Worm (Caenorhabditis elegans) whole organism, early embryonic: ENCODE measurements around the gene F32D1.3.

Experiments used
- B0310.2 ChIP-seq: sonication (generic microtip); optimal IDR thresholded peaks from 2 replicates; lab custom pipeline; 2016; ENCODE audit warnings: mild to moderate bottlenecking, missing genetic modification characterization, missing compliant biosample characterization
- F13C5.2 ChIP-seq: sonication (generic microtip); optimal IDR thresholded peaks from 2 replicates; lab custom pipeline; 2017; ENCODE audit warnings: mild to moderate bottlenecking, missing genetic modification characterization, inconsistent platforms, missing compliant biosample characterization
- ama-1 ChIP-seq: fragments of 150-350 bp; optimal IDR thresholded peaks from 2 replicates; lab custom pipeline; 2014
- ceh-13 ChIP-seq: fragments of 200-800 bp; sonication (Bioruptor generic); optimal IDR thresholded peaks from 2 replicates; lab custom pipeline; 2018; ENCODE audit warnings: mild to moderate bottlenecking, missing genetic modification characterization, missing compliant biosample characterization
- ceh-36 ChIP-seq: sonication (generic microtip); optimal IDR thresholded peaks from 2 replicates; lab custom pipeline; 2016; ENCODE audit warnings: missing genetic modification characterization, inconsistent platforms, missing compliant biosample characterization
- ets-7 ChIP-seq: sonication (generic microtip); optimal IDR thresholded peaks from 2 replicates; lab custom pipeline; 2016; ENCODE audit warnings: missing genotype, missing genetic modification characterization, missing compliant biosample characterization
- flt-1 ChIP-seq: fragments of 200-800 bp; sonication (Bioruptor generic); IDR thresholded peaks from 2 replicates; pipeline ENCODE4 v1.3.6; 2022; ENCODE audit warnings: missing genetic modification characterization, missing compliant biosample characterization
- hmbx-1 ChIP-seq: sonication (generic microtip); optimal IDR thresholded peaks from 2 replicates; lab custom pipeline; 2016; ENCODE audit warnings: mild to moderate bottlenecking, missing genetic modification characterization, missing compliant biosample characterization
- hmg-4 ChIP-seq: fragments of 200-800 bp; sonication (Bioruptor generic); optimal IDR thresholded peaks from 2 replicates; lab custom pipeline; 2018; ENCODE audit warnings: mild to moderate bottlenecking, missing genetic modification characterization, missing compliant biosample characterization
- hnd-1 ChIP-seq: sonication (generic microtip); optimal IDR thresholded peaks from 2 replicates; lab custom pipeline; 2016; ENCODE audit warnings: missing genetic modification characterization, missing compliant biosample characterization
- scrt-1 ChIP-seq: fragments of 200-800 bp; sonication (Bioruptor generic); IDR thresholded peaks from 2 replicates; pipeline ENCODE4 v1.3.6; 2022; ENCODE audit warnings: missing genetic modification characterization, missing compliant biosample characterization
- tbx-11 ChIP-seq: fragments of 200-800 bp; sonication (Bioruptor generic); IDR thresholded peaks from 2 replicates; pipeline ENCODE4 v1.3.6; 2022; ENCODE audit warnings: missing genetic modification characterization, missing compliant biosample characterization
- tbx-37 ChIP-seq: fragments of 200-800 bp; sonication (Bioruptor generic); conservative IDR thresholded peaks from 2 replicates; pipeline ENCODE4 v1.3.6; 2022; ENCODE audit warnings: missing genetic modification reagents, missing genetic modification characterization, missing compliant biosample characterization
- tra-4 ChIP-seq: sonication (generic microtip); optimal IDR thresholded peaks from 2 replicates; lab custom pipeline; 2017; ENCODE audit warnings: missing genetic modification characterization, missing compliant biosample characterization

- no peak for TF ChIP-seq ama-1
- no peak for TF ChIP-seq ceh-36 (tag; lab: Kevin White, UChicago)
- no peak for TF ChIP-seq ceh-13
- TF ChIP-seq hmg-4 (GFP tag; lab: Kevin White, UChicago) = no peak
- no peak for TF ChIP-seq flt-1 (GFP tag; lab: Robert Waterston, UW)
- no peak for TF ChIP-seq tra-4 (tag; lab: Kevin White, UChicago)
- no peak for TF ChIP-seq F13C5.2 (tag; lab: Kevin White, UChicago)
- TF ChIP-seq tbx-11 (GFP tag; lab: Robert Waterston, UW) = no peak
- TF ChIP-seq B0310.2 (tag; lab: Kevin White, UChicago) = no peak
- TF ChIP-seq scrt-1 (GFP tag; lab: Robert Waterston, UW) = no peak
- TF ChIP-seq hnd-1 (tag; lab: Kevin White, UChicago) = no peak
- TF ChIP-seq hmbx-1 (tag; lab: Kevin White, UChicago) = no peak
- no peak for TF ChIP-seq tbx-37 (GFP tag; lab: Robert Waterston, UW)
- TF ChIP-seq ets-7 (tag; lab: Kevin White, UChicago) = no peak
Measured at ce11 chrV:4373656-4374055, 12.3 kb upstream of the F32D1.3 start.
